Worm (Caenorhabditis elegans) whole organism, L4/young adult: ENCODE data around the gene dot-1.5.

Experiments used
- W03F9.2 ChIP-seq: fragments of 150-350 bp; optimal IDR thresholded peaks from 2 replicates; lab custom pipeline; 2014; ENCODE audit warnings: missing biosample characterization, missing genetic modification characterization
- dao-5 ChIP-seq: sonication (generic microtip); optimal IDR thresholded peaks from 2 replicates; lab custom pipeline; 2016; ENCODE audit warnings: missing genotype, missing genetic modification characterization, moderate library complexity, missing compliant biosample characterization
- him-1 ChIP-seq: sonication (generic microtip); optimal IDR thresholded peaks from 2 replicates; lab custom pipeline; 2016; ENCODE audit warnings: missing genotype, missing genetic modification reagents, missing genetic modification characterization, missing compliant biosample characterization

DNA sequence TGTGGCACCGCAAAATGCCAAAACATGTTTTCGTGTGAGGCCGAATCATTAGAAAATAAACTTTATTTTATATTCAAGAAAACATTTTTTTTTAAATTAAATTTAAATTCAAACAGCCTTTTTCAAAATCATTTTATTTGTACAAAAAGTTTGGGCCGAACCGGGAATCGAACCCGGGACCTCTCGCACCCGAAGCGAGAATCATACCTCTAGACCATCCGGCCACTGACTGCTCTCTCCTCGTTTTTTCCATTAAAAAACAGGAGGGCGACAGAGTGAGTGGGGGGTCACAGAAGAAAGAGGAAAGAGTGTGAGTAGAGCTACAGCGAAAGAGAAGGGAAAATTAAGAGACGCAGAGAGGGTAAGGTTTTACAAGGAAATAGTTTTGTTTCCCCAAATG, 36.6 kb upstream of the dot-1.5 start:
- TF ChIP-seq dao-5, result peak; percentile 8
- TF ChIP-seq him-1 (tag; lab: Kevin White, UChicago), result peak; percentile 23
- TF ChIP-seq W03F9.2 (tag; lab: Kevin White, UChicago), result no peak
